Fruit fly (Drosophila melanogaster): Measurements from ENCODE around the gene AsnRS.

The AsnRS gene

dm6 chr2L:19141435-19142126, 9.8 kb upstream of the AsnRS start:
- TF ChIP-seq CG17806 (tag; optimal IDR thresholded peaks at IDR 0.05) (peak; percentile 81), CG15710 (tag; optimal IDR thresholded peaks at IDR 0.05) (peak; percentile 56), Pif1B (GFP tag; optimal IDR thresholded peaks at IDR 0.05) (peak; percentile 75), Ets98B (GFP tag; IDR thresholded peaks at IDR 0.05) (no peak), EcR (GFP tag; optimal IDR thresholded peaks at IDR 0.05) (no peak), CG32121 (GFP tag; IDR thresholded peaks at IDR 0.05) (peak; percentile 77), CG8301 (tag; optimal IDR thresholded peaks at IDR 0.05) (peak; percentile 96), CG12605 (GFP tag; IDR thresholded peaks at IDR 0.05) (0 out of 2 replicates have a peak, but pooled peaks have one; percentile 17), gl (tag; optimal IDR thresholded peaks at IDR 0.05) (peak; percentile 28), CG8159 (tag; optimal IDR thresholded peaks at IDR 0.05) (peak; percentile 80), CG9948 (tag; optimal IDR thresholded peaks at IDR 0.05) (peak; percentile 86), CG34367 (tag; optimal IDR thresholded peaks at IDR 0.05) (peak; percentile 72), Snoo (tag; optimal IDR thresholded peaks at IDR 0.05) (peak; percentile 88), D1 (tag; optimal IDR thresholded peaks at IDR 0.05) (peak; percentile 36), rn (GFP tag; IDR thresholded peaks at IDR 0.05) (peak; percentile 56), Pif1A (GFP tag; optimal IDR thresholded peaks at IDR 0.05) (peak; percentile 84), fd96Ca (GFP tag; IDR thresholded peaks at IDR 0.05) (peak; percentile 70; the same call in 2 of the 3 replicates), CG4496 (GFP tag; IDR thresholded peaks at IDR 0.05) (peak; percentile 85), CG13204 (GFP tag; optimal IDR thresholded peaks at IDR 0.05) (no peak), CG14655 (GFP tag; optimal IDR thresholded peaks at IDR 0.05) (peak; percentile 97), CG10348 (GFP tag; IDR thresholded peaks at IDR 0.05) (no peak)

dm6 chr2L:19140984-19141262, 9.2 kb upstream of the AsnRS start:
- TF ChIP-seq CG4496 (GFP tag; IDR thresholded peaks at IDR 0.05): no peak; the same call in 2 of the 3 replicates
- peak; percentile 25 for TF ChIP-seq CG17806 (tag; optimal IDR thresholded peaks at IDR 0.05)
- TF ChIP-seq CG15710 (tag; optimal IDR thresholded peaks at IDR 0.05): peak; percentile 5
- TF ChIP-seq CG34367 (tag; optimal IDR thresholded peaks at IDR 0.05): peak; percentile 13
- TF ChIP-seq fd96Ca (GFP tag; IDR thresholded peaks at IDR 0.05): peak; percentile 72
- peak; percentile 17 for TF ChIP-seq CG8159 (tag; optimal IDR thresholded peaks at IDR 0.05)
- TF ChIP-seq rn (GFP tag; IDR thresholded peaks at IDR 0.05): no peak
- TF ChIP-seq CG9948 (tag; optimal IDR thresholded peaks at IDR 0.05): no peak
- TF ChIP-seq CG8301 (tag; optimal IDR thresholded peaks at IDR 0.05): peak; percentile 61
- peak; percentile 29; the same call in 1 of the 2 replicates for TF ChIP-seq CG32121 (GFP tag; IDR thresholded peaks at IDR 0.05)
- no peak for TF ChIP-seq Snoo (tag; optimal IDR thresholded peaks at IDR 0.05)
- peak; percentile 48 for TF ChIP-seq CG14655 (GFP tag; optimal IDR thresholded peaks at IDR 0.05)
- TF ChIP-seq EcR (GFP tag; optimal IDR thresholded peaks at IDR 0.05): no peak
- TF ChIP-seq Pif1B (GFP tag; optimal IDR thresholded peaks at IDR 0.05): peak; percentile 17
- TF ChIP-seq CG13204 (GFP tag; optimal IDR thresholded peaks at IDR 0.05): no peak
- TF ChIP-seq Ets98B (GFP tag; IDR thresholded peaks at IDR 0.05): no peak
- peak; percentile 49 for TF ChIP-seq Pif1A (GFP tag; optimal IDR thresholded peaks at IDR 0.05)
- TF ChIP-seq gl (tag; optimal IDR thresholded peaks at IDR 0.05): no peak
- no peak for TF ChIP-seq D1 (tag; optimal IDR thresholded peaks at IDR 0.05)
- TF ChIP-seq CG10348 (GFP tag; IDR thresholded peaks at IDR 0.05): no peak
- TF ChIP-seq CG12605 (GFP tag; IDR thresholded peaks at IDR 0.05): no peak

DNA sequence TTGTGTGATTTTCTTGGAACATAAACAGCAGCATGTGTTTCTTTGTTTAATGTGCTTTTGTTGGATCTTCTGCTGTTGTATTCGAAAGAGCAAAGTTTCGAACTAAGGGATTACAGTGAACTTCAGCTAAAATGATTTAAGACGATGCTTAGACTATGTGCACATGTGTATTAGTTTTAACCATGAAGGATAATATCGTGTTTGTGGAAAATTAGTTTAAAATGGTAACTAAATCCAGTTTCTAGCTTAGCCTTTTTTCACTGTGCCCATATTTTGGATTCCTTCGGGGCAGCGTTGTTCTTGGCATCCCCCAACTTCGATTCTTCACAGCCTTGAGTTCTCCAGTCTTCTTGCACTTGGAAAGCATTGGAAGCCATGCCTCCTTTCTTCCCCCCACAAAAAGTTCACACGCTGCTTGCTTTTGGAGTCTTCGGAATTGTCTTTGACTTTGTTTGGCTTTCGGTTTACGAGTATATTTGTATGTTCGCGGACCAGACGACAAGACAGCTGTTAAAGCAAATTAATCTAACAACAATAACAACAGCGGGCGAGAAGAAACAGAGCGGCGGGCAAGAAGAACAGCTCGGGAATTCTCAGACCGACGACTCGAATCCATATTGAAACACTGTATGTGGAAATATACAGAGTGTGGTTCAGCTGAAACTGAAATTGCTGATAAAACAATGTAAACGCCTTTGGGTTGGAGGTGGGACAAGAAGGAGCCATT, 8.7 kb upstream of the AsnRS start:
- peak; percentile 49 for TF ChIP-seq CG17806 (tag; optimal IDR thresholded peaks at IDR 0.05)
- TF ChIP-seq gl (tag; optimal IDR thresholded peaks at IDR 0.05): peak; percentile 16
- TF ChIP-seq CG8159 (tag; optimal IDR thresholded peaks at IDR 0.05): peak; percentile 57
- no peak for TF ChIP-seq CG13204 (GFP tag; optimal IDR thresholded peaks at IDR 0.05)
- TF ChIP-seq CG9948 (tag; optimal IDR thresholded peaks at IDR 0.05): peak; percentile 10
- peak; percentile 6 for TF ChIP-seq Pif1A (GFP tag; optimal IDR thresholded peaks at IDR 0.05)
- TF ChIP-seq fd96Ca (GFP tag; IDR thresholded peaks at IDR 0.05): no peak
- TF ChIP-seq CG14655 (GFP tag; optimal IDR thresholded peaks at IDR 0.05): peak; percentile 25
- TF ChIP-seq CG4496 (GFP tag; IDR thresholded peaks at IDR 0.05): no peak

- no peak for TF ChIP-seq Pif1A (GFP tag; optimal IDR thresholded peaks at IDR 0.05)
- TF ChIP-seq EcR (GFP tag; optimal IDR thresholded peaks at IDR 0.05): peak; percentile 23
Observed at dm6 chr2L:19139751-19140150, 8.0 kb upstream of the AsnRS start.

DNA sequence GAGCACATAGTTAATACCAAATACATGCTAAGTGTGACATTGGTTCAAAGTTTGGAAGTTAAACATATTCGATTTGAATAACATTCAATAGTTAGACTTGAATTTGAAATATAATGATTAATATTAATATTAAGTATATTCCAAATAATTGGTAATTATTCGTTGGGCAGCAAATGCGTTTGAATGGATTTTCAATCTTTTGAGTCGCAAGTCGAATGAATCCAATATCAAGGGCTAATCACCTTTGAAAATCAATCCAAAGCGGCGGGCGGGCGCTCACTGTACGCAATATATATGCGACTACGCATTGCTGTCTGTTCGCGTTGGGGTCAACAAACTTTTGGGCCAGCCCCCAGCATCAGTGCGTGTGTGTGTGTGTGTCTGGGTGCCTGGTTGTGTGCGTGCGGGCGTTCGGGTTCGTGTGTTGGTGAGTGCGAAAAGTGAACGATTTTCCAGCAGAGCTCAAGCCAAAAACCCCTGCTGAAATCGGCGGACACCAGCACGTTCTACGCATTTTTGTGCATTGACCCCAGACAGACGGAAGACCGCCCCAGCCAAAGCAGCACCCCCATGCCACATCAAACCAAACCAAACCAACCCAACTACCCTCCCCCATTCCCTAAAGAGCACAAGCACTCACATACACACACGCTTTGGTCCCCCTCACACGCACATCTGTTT, 6.7 kb upstream of the AsnRS start:
- TF ChIP-seq CG8301 (tag; optimal IDR thresholded peaks at IDR 0.05) (no peak), CG17806 (tag; optimal IDR thresholded peaks at IDR 0.05) (peak; percentile 17), D1 (tag; optimal IDR thresholded peaks at IDR 0.05) (no peak), CG9948 (tag; optimal IDR thresholded peaks at IDR 0.05) (peak; percentile 17), CG15710 (tag; optimal IDR thresholded peaks at IDR 0.05) (peak; percentile 13), CG8159 (tag; optimal IDR thresholded peaks at IDR 0.05) (no peak), EcR (GFP tag; optimal IDR thresholded peaks at IDR 0.05) (peak; percentile 94), Snoo (tag; optimal IDR thresholded peaks at IDR 0.05) (no peak), fd96Ca (GFP tag; IDR thresholded peaks at IDR 0.05) (no peak), CG12605 (GFP tag; IDR thresholded peaks at IDR 0.05) (no peak), Pif1A (GFP tag; optimal IDR thresholded peaks at IDR 0.05) (no peak), rn (GFP tag; IDR thresholded peaks at IDR 0.05) (no peak), CG13204 (GFP tag; optimal IDR thresholded peaks at IDR 0.05) (peak; percentile 19), CG32121 (GFP tag; IDR thresholded peaks at IDR 0.05) (no peak), gl (tag; optimal IDR thresholded peaks at IDR 0.05) (no peak), CG4496 (GFP tag; IDR thresholded peaks at IDR 0.05) (no peak), CG10348 (GFP tag; IDR thresholded peaks at IDR 0.05) (no peak), Pif1B (GFP tag; optimal IDR thresholded peaks at IDR 0.05) (no peak), CG34367 (tag; optimal IDR thresholded peaks at IDR 0.05) (no peak), CG14655 (GFP tag; optimal IDR thresholded peaks at IDR 0.05) (no peak), Ets98B (GFP tag; IDR thresholded peaks at IDR 0.05) (no peak)
